Worm (Caenorhabditis elegans) whole organism, L1 larva: ENCODE measurements around the gene hpo-39.
"Not testable (repeated sequence)": the region's sequence is repeated elsewhere in the genome, so short reads cannot be mapped to it uniquely, and the experiment has no call there.

Source experiments
- C16A3.4 ChIP-seq: fragments of 150-350 bp; optimal IDR thresholded peaks from 2 replicates; lab custom pipeline; 2014; ENCODE audit warnings: missing biosample characterization, missing genetic modification characterization
- C34B4.2 ChIP-seq: sonication (generic microtip); optimal IDR thresholded peaks from 2 replicates; lab custom pipeline; 2017; ENCODE audit warnings: mild to moderate bottlenecking, missing genetic modification characterization, missing compliant biosample characterization
- F16B12.6 ChIP-seq: fragments of 150-350 bp; optimal IDR thresholded peaks from 2 replicates; lab custom pipeline; 2014; ENCODE audit warnings: missing biosample characterization, missing genetic modification characterization
- aha-1 ChIP-seq: fragments of 150-350 bp; optimal IDR thresholded peaks from 2 replicates; lab custom pipeline; 2014; ENCODE audit warnings: missing biosample characterization, missing genetic modification characterization
- alr-1 ChIP-seq: fragments of 200-800 bp; sonication (Bioruptor generic); optimal IDR thresholded peaks from 2 replicates; lab custom pipeline; 2018; ENCODE audit warnings: borderline replicate concordance, mild to moderate bottlenecking, missing genetic modification characterization, missing compliant biosample characterization
- blmp-1 ChIP-seq: fragments of 150-350 bp; optimal IDR thresholded peaks from 2 replicates; lab custom pipeline; 2014; ENCODE audit warnings: missing biosample characterization, missing genetic modification characterization
- ceh-63 ChIP-seq: fragments of 200-800 bp; sonication (Bioruptor generic); optimal IDR thresholded peaks from 2 replicates; lab custom pipeline; 2018; ENCODE audit warnings: mild to moderate bottlenecking, missing genetic modification characterization, missing compliant biosample characterization
- ceh-8 ChIP-seq: fragments of 200-800 bp; sonication (Bioruptor generic); optimal IDR thresholded peaks from 2 replicates; lab custom pipeline; 2018; ENCODE audit warnings: mild to moderate bottlenecking, missing genetic modification characterization, moderate library complexity, missing compliant biosample characterization
- ceh-82 ChIP-seq, 3 experiments: fragments of 150-350 bp in 1 of 3; sonication (generic microtip) in 2 of 3; optimal IDR thresholded peaks; 2 replicates each; lab custom pipeline; 2014 to 2017; ENCODE audit warnings: missing biosample characterization in 3 of 3, missing genetic modification characterization in 3 of 3
- ceh-88 ChIP-seq: fragments of 200-800 bp; sonication (Bioruptor generic); IDR thresholded peaks from 2 replicates; pipeline ENCODE4 v1.3.6; 2022; ENCODE audit warnings: missing genetic modification characterization, missing compliant biosample characterization
- ceh-90 ChIP-seq: sonication (generic microtip); optimal IDR thresholded peaks from 2 replicates; lab custom pipeline; 2016; ENCODE audit warnings: missing genetic modification characterization, missing compliant biosample characterization
- dpl-1 ChIP-seq, 3 experiments: fragments of 150-350 bp in 2 of 3; sonication (generic microtip) in 1 of 3; optimal IDR thresholded peaks; 2 replicates each; lab custom pipeline; 2014 to 2017; ENCODE audit warnings: missing biosample characterization in 3 of 3, missing genetic modification characterization in 3 of 3, missing genetic modification reagents in 3 of 3
- efl-1 ChIP-seq, 4 experiments: fragments of 150-350 bp; optimal IDR thresholded peaks in 3 of 4; peaks in 1 of 4; 1 replicate in 1 of 4; 2 replicates in 3 of 4; lab custom pipeline; 2014; ENCODE audit warnings: missing biosample characterization in 2 of 4, missing genetic modification characterization in 2 of 4, missing genetic modification reagents in 2 of 4
- elt-2 ChIP-seq: sonication (generic microtip); optimal IDR thresholded peaks from 2 replicates; lab custom pipeline; 2016; ENCODE audit warnings: missing genetic modification characterization, mild to moderate bottlenecking, inconsistent platforms, missing compliant biosample characterization, missing genetic modification reagents
- elt-3 ChIP-seq, 6 experiments: fragments of 150-350 bp in 1 of 6; sonication (generic microtip); optimal IDR thresholded peaks; 2 replicates each; lab custom pipeline; 2017 to 2018; ENCODE audit warnings: missing biosample characterization in 6 of 6, missing genetic modification characterization in 6 of 6, inconsistent platforms in 1 of 6
- ets-5 ChIP-seq: fragments of 200-800 bp; sonication (Bioruptor generic); IDR thresholded peaks from 2 replicates; pipeline ENCODE4 v1.3.6; 2022; ENCODE audit warnings: missing genetic modification characterization, missing compliant biosample characterization
- fkh-8 ChIP-seq: sonication (generic microtip); optimal IDR thresholded peaks from 2 replicates; lab custom pipeline; 2016; ENCODE audit warnings: mild to moderate bottlenecking, missing genetic modification characterization, missing compliant biosample characterization
- fos-1 ChIP-seq: fragments of 150-350 bp; optimal IDR thresholded peaks from 2 replicates; lab custom pipeline; 2014; ENCODE audit warnings: missing biosample characterization, missing genetic modification characterization
- grh-1 ChIP-seq: fragments of 200-800 bp; sonication (Bioruptor generic); IDR thresholded peaks from 2 replicates; pipeline ENCODE4 v1.3.6; 2022; ENCODE audit warnings: missing genetic modification reagents, missing genetic modification characterization, missing compliant biosample characterization
- hlh-4 ChIP-seq: sonication (generic microtip); optimal IDR thresholded peaks from 2 replicates; lab custom pipeline; 2016; ENCODE audit warnings: mild to moderate bottlenecking, missing genetic modification characterization, missing compliant biosample characterization
- isw-1 ChIP-seq: fragments of 200-800 bp; sonication (Bioruptor generic); IDR thresholded peaks from 2 replicates; pipeline ENCODE4 v1.3.6; 2022; ENCODE audit warnings: missing genetic modification characterization, missing compliant biosample characterization
- jun-1 ChIP-seq: fragments of 150-350 bp; optimal IDR thresholded peaks from 2 replicates; lab custom pipeline; 2014; ENCODE audit warnings: missing biosample characterization, missing genetic modification reagents, missing genetic modification characterization
- lin-13 ChIP-seq: fragments of 150-350 bp; optimal IDR thresholded peaks from 2 replicates; lab custom pipeline; 2014; ENCODE audit warnings: missing biosample characterization, missing genetic modification reagents, missing genetic modification characterization
- lin-15B ChIP-seq: fragments of 150-350 bp; sonication (generic microtip); optimal IDR thresholded peaks from 3 replicates; lab custom pipeline; 2014; ENCODE audit warnings: missing biosample characterization, missing genetic modification characterization
- lin-35 ChIP-seq, 2 experiments: fragments of 150-350 bp; optimal IDR thresholded peaks; 2 replicates each; lab custom pipeline; 2014; ENCODE audit warnings: missing biosample characterization in 2 of 2, missing genetic modification characterization in 2 of 2, missing genetic modification reagents in 2 of 2
- lin-39 ChIP-seq: fragments of 150-350 bp; optimal IDR thresholded peaks from 2 replicates; lab custom pipeline; 2014; ENCODE audit warnings: missing biosample characterization, missing genetic modification reagents, missing genetic modification characterization
- lir-3 ChIP-seq: sonication (generic microtip); optimal IDR thresholded peaks from 2 replicates; lab custom pipeline; 2016; ENCODE audit warnings: mild to moderate bottlenecking, missing genetic modification characterization, moderate library complexity, missing compliant biosample characterization; ENCODE audit not compliant: poor library complexity
- mep-1 ChIP-seq: fragments of 150-350 bp; optimal IDR thresholded peaks from 2 replicates; lab custom pipeline; 2014; ENCODE audit warnings: missing biosample characterization, missing genetic modification characterization
- nhr-11 ChIP-seq: fragments of 150-350 bp; optimal IDR thresholded peaks from 2 replicates; lab custom pipeline; 2014; ENCODE audit warnings: missing biosample characterization, missing genetic modification characterization
- nhr-12 ChIP-seq: sonication (generic microtip); optimal IDR thresholded peaks from 2 replicates; lab custom pipeline; 2017; ENCODE audit warnings: missing biosample characterization, missing genetic modification characterization
- nhr-20 ChIP-seq: sonication (generic microtip); optimal IDR thresholded peaks from 2 replicates; lab custom pipeline; 2016; ENCODE audit warnings: mild to moderate bottlenecking, missing genetic modification characterization, missing compliant biosample characterization
- nhr-28 ChIP-seq: fragments of 150-350 bp; optimal IDR thresholded peaks from 2 replicates; lab custom pipeline; 2014; ENCODE audit warnings: missing biosample characterization, missing genetic modification characterization
- nhr-47 ChIP-seq: sonication (generic microtip); optimal IDR thresholded peaks from 2 replicates; lab custom pipeline; 2016; ENCODE audit warnings: mild to moderate bottlenecking, missing genetic modification characterization, moderate library complexity, missing compliant biosample characterization
- nhr-71 ChIP-seq: sonication (generic microtip); optimal IDR thresholded peaks from 2 replicates; lab custom pipeline; 2016; ENCODE audit warnings: mild to moderate bottlenecking, missing genetic modification characterization, moderate library complexity, missing compliant biosample characterization
- nhr-76 ChIP-seq: sonication (generic microtip); optimal IDR thresholded peaks from 2 replicates; lab custom pipeline; 2017; ENCODE audit warnings: missing biosample characterization, missing genetic modification characterization
- nhr-85 ChIP-seq: sonication (generic microtip); peaks from one replicate; lab custom pipeline; 2016; ENCODE audit warnings: missing genetic modification characterization, inconsistent platforms, missing compliant biosample characterization
- nhr-90 ChIP-seq: sonication (generic microtip); optimal IDR thresholded peaks from 2 replicates; lab custom pipeline; 2016; ENCODE audit warnings: mild to moderate bottlenecking, missing genetic modification characterization, missing compliant biosample characterization; ENCODE audit not compliant: poor library complexity
- skn-1 ChIP-seq: fragments of 150-350 bp; optimal IDR thresholded peaks from 2 replicates; lab custom pipeline; 2014; ENCODE audit warnings: missing biosample characterization, missing genetic modification characterization
- sox-4 ChIP-seq: sonication (generic microtip); optimal IDR thresholded peaks from 2 replicates; lab custom pipeline; 2016; ENCODE audit warnings: missing genetic modification characterization, missing compliant biosample characterization
- sptf-1 ChIP-seq: fragments of 150-350 bp; optimal IDR thresholded peaks from 2 replicates; lab custom pipeline; 2014; ENCODE audit warnings: missing biosample characterization, missing genetic modification characterization
- sup-37 ChIP-seq: fragments of 200-800 bp; sonication (Bioruptor generic); optimal IDR thresholded peaks from 2 replicates; lab custom pipeline; 2018; ENCODE audit warnings: mild to moderate bottlenecking, missing genetic modification characterization, missing compliant biosample characterization
- swsn-7 ChIP-seq: sonication (generic microtip); optimal IDR thresholded peaks from 2 replicates; lab custom pipeline; 2016; ENCODE audit warnings: missing genetic modification characterization, missing compliant biosample characterization
- tlp-1 ChIP-seq: fragments of 150-350 bp; optimal IDR thresholded peaks from 2 replicates; lab custom pipeline; 2014; ENCODE audit warnings: missing biosample characterization, missing genetic modification characterization
- unc-130 ChIP-seq: fragments of 150-350 bp; optimal IDR thresholded peaks from 2 replicates; lab custom pipeline; 2017; ENCODE audit warnings: missing biosample characterization, missing genetic modification characterization, inconsistent platforms
- unc-30 ChIP-seq: sonication (generic microtip); optimal IDR thresholded peaks from 2 replicates; lab custom pipeline; 2017; ENCODE audit warnings: missing biosample characterization, missing genetic modification characterization
- unc-86 ChIP-seq: sonication (generic microtip); optimal IDR thresholded peaks from 2 replicates; lab custom pipeline; 2016; ENCODE audit warnings: missing genetic modification characterization, missing compliant biosample characterization
- unc-98 ChIP-seq: fragments of 200-800 bp; sonication (Bioruptor generic); IDR thresholded peaks from 2 replicates; pipeline ENCODE4 v1.3.6; 2022; ENCODE audit warnings: missing genetic modification characterization, missing compliant biosample characterization
- vab-15 ChIP-seq: sonication (generic microtip); optimal IDR thresholded peaks from 2 replicates; lab custom pipeline; 2017; ENCODE audit warnings: missing genotype, mild to moderate bottlenecking, missing genetic modification characterization, missing compliant biosample characterization

The hpo-39 gene

DNA sequence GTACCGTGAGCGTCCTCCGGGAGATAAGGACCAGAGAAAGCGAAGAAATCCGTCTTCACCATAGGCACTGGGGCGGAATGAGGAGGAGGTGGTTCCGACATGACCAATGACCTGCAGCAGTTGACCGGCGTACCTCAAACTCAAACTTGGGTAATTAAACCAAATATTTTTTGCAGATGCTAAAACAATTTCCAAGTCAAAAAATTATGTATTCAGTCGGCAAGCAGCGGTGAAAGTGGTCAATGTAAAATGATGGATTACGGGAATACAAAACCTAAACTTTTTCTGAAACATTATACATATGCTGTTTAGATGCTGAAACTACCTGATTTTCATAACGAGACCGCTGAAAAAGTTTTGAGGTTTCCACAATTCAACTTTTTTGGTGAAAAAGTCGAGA is at the start of gene hpo-39:
hpo-39 (minus strand) TSS at position 101 of the 400 bp plus-strand sequence.
- not testable (repeated sequence) for TF ChIP-seq ceh-82 (tag; optimal IDR thresholded peaks at IDR 0.05; lab: Kevin White, UChicago); lir-3 (tag; lab: Kevin White, UChicago); dpl-1 (GFP tag; optimal IDR thresholded peaks at IDR 0.05; lab: Kevin White, UChicago)

DNA sequence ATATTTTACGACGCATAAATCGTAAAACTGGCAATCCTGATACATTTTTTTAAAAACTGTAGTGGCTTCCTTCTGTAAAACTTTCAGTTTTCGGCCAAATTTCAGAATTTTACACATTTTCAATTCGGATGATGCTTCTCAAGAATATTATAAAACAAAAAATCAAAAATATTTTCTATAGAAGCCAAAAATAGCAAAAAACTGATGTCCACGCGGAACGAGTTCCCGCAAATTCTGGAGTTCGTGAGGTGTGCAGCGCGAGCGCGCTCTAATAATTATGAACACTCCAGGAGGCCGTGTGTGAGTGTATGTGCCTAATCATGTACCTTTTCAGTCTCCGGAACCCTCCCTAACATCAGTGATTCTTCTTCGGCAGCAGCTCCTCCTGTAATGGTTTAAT is 43.5 kb upstream of the hpo-39 start, which contains the start of gene sumv-2:
sumv-2 (plus strand) TSS at position 301 of the 400 bp plus-strand sequence.
- TF ChIP-seq nhr-85 (tag; lab: Kevin White, UChicago) (peak; percentile 5), nhr-90 (tag; lab: Kevin White, UChicago) (no peak)

DNA sequence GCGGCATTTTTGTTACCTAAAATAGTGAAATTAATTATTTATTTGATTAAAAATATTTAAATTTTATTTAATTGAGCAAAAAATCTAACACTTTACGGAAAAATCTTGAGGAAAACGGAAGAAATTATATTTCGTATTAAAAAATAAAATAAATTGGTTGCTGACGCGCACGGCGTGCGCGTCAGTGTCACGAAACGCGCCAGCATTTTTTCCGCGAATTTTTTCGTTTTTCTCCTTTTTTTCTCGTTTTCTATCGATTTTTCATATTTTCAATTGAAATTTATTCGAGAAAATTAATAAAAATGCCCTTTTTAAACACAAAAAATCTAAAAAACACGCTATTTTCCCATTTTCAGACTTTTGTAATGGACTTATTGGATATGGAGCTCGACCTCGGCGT is 42.1 kb upstream of the hpo-39 start, which contains the start of the genes Y61A9LA.10 and F54D11.4:
Y61A9LA.10 (minus strand) TSS at position 16 of the 400 bp plus-strand sequence.
F54D11.4 (plus strand) TSS at position 350 of the 400 bp plus-strand sequence.
- no peak for TF ChIP-seq sup-37 (GFP tag; lab: Kevin White, UChicago)
- TF ChIP-seq nhr-47 (tag; lab: Kevin White, UChicago) = peak; percentile 80
- peak; percentile 55 to 63 for TF ChIP-seq efl-1 (optimal IDR thresholded peaks at IDR 0.05; lab: Kevin White, UChicago)
- peak; percentile 66 to 94 for TF ChIP-seq efl-1 (GFP tag; optimal IDR thresholded peaks at IDR 0.05 in 1 of 2; lab: Kevin White, UChicago)
- TF ChIP-seq unc-86 (tag; lab: Kevin White, UChicago) = peak; percentile 40
- TF ChIP-seq ceh-63 (GFP tag; lab: Kevin White, UChicago) = no peak
- 0 out of 2 replicates have a peak, but pooled peaks have one; percentile 9 for TF ChIP-seq grh-1
- peak; percentile 79 for TF ChIP-seq nhr-71 (tag; lab: Kevin White, UChicago)
- TF ChIP-seq ets-5 (GFP tag; lab: Robert Waterston, UW) = no peak
- TF ChIP-seq ceh-88 = no peak
- peak; percentile 24 for TF ChIP-seq sox-4
- no peak for TF ChIP-seq unc-130 (tag; lab: Kevin White, UChicago)
- TF ChIP-seq ceh-8 (GFP tag; lab: Kevin White, UChicago) = no peak
- TF ChIP-seq skn-1 (tag; lab: Kevin White, UChicago) = peak; percentile 54
- TF ChIP-seq nhr-20 = peak; percentile 59
- TF ChIP-seq nhr-85 (tag; lab: Kevin White, UChicago) = peak; percentile 79
- TF ChIP-seq nhr-12 (tag; lab: Kevin White, UChicago) = no peak
- TF ChIP-seq vab-15 (tag; lab: Kevin White, UChicago) = no peak
- TF ChIP-seq aha-1 (tag; lab: Kevin White, UChicago) = no peak
- no peak for TF ChIP-seq sptf-1
- TF ChIP-seq lin-13 (GFP tag; lab: Kevin White, UChicago) = no peak
- peak; percentile 19; the same call in 1 of the 2 replicates for TF ChIP-seq isw-1 (GFP tag; lab: Robert Waterston, UW)
- no peak for TF ChIP-seq jun-1 (tag; lab: Kevin White, UChicago)
- TF ChIP-seq swsn-7 (tag; lab: Kevin White, UChicago) = peak; percentile 67
- TF ChIP-seq C16A3.4 = peak; percentile 39
- TF ChIP-seq alr-1 (tag; lab: Kevin White, UChicago) = no peak
- TF ChIP-seq nhr-76 (tag; lab: Kevin White, UChicago) = no peak
- TF ChIP-seq nhr-28 (tag; lab: Kevin White, UChicago) = no peak
- no peak for TF ChIP-seq hlh-4
- peak; percentile 32 for TF ChIP-seq lin-39 (tag; lab: Kevin White, UChicago)
- TF ChIP-seq ceh-90 (tag; lab: Kevin White, UChicago) = no peak
- peak in 1 of 6 experiments; percentile 43 for TF ChIP-seq elt-3 (tag; optimal IDR thresholded peaks at IDR 0.05; lab: Kevin White, UChicago)
- peak; percentile 54 to 75 for TF ChIP-seq lin-35 (GFP tag; optimal IDR thresholded peaks at IDR 0.05; lab: Kevin White, UChicago)
- TF ChIP-seq lin-15B (tag; lab: Kevin White, UChicago) = peak; percentile 36
- no peak for TF ChIP-seq C34B4.2
- TF ChIP-seq tlp-1 (tag; lab: Kevin White, UChicago) = no peak
- TF ChIP-seq unc-98 (GFP tag; lab: Robert Waterston, UW) = no peak
- TF ChIP-seq blmp-1 = peak; percentile 39
- TF ChIP-seq fkh-8 (tag; lab: Kevin White, UChicago) = no peak
- no peak for TF ChIP-seq nhr-11
- peak; percentile 11 for TF ChIP-seq fos-1 (tag; lab: Kevin White, UChicago)
- peak; percentile 84 for TF ChIP-seq mep-1 (tag; lab: Kevin White, UChicago)
- TF ChIP-seq unc-30 = no peak
- TF ChIP-seq elt-2 (tag; lab: Kevin White, UChicago) = peak; percentile 28
- peak; percentile 5 for TF ChIP-seq F16B12.6 (tag; lab: Kevin White, UChicago)
